Worm (Caenorhabditis elegans) whole organism, L3 larva: Measurements from ENCODE around the gene C30G4.2.

Experiments used
- eor-1 ChIP-seq, 2 experiments: fragments of 150-350 bp; optimal IDR thresholded peaks; 2 replicates each; lab custom pipeline; 2014 to 2018; ENCODE audit warnings: missing biosample characterization in 2 of 2, missing genetic modification characterization in 2 of 2
- fkh-10 ChIP-seq: sonication (generic microtip); optimal IDR thresholded peaks from 2 replicates; lab custom pipeline; 2017; ENCODE audit warnings: missing biosample characterization, missing genetic modification reagents, missing genetic modification characterization
- nhr-67 ChIP-seq: fragments of 150-350 bp; optimal IDR thresholded peaks from 2 replicates; lab custom pipeline; 2014; ENCODE audit warnings: missing biosample characterization, missing genetic modification characterization
- skn-1 ChIP-seq: fragments of 150-350 bp; optimal IDR thresholded peaks from 2 replicates; lab custom pipeline; 2014; ENCODE audit warnings: missing biosample characterization, missing genetic modification characterization
- ztf-11 ChIP-seq: fragments of 150-350 bp; optimal IDR thresholded peaks from 2 replicates; lab custom pipeline; 2014; ENCODE audit warnings: missing biosample characterization, missing genetic modification characterization

ce11 chrX:17045529-17045928 lies at the start of gene C30G4.2:
- TF ChIP-seq ztf-11 (tag; lab: Kevin White, UChicago) (no peak), skn-1 (tag; lab: Kevin White, UChicago) (no peak), nhr-67 (tag; lab: Kevin White, UChicago) (no peak), fkh-10 (no peak), eor-1 (tag; optimal IDR thresholded peaks at IDR 0.05; lab: Kevin White, UChicago) (no peak)
